Fruit fly (Drosophila melanogaster) whole organism, prepupa: ENCODE measurements around the gene Taf11.

ENCODE experiments used
- CG10669 ChIP-seq: fragments of 200-800 bp; sonication (Bioruptor generic); optimal IDR thresholded peaks from 3 replicates; lab custom pipeline; 2018; ENCODE audit warnings: missing biosample characterization, mild to moderate bottlenecking, missing genetic modification characterization, moderate library complexity
- CG11294 ChIP-seq: fragments of 200-800 bp; sonication (Bioruptor generic); IDR thresholded peaks from 2 replicates; pipeline ENCODE4 v1.3.6; 2022; ENCODE audit warnings: missing biosample characterization, missing genetic modification characterization
- CG11762 ChIP-seq: fragments of 200-800 bp; sonication (Bioruptor generic); optimal IDR thresholded peaks from 3 replicates; lab custom pipeline; 2016; ENCODE audit warnings: missing biosample characterization, missing genetic modification characterization; ENCODE audit not compliant: insufficient read depth
- CG15336 ChIP-seq: fragments of 200-800 bp; sonication (Bioruptor generic); IDR thresholded peaks from 2 replicates; pipeline ENCODE4 v1.3.6; 2022; ENCODE audit warnings: missing biosample characterization, missing genetic modification characterization
- CG1621 ChIP-seq: fragments of 200-800 bp; sonication (Bioruptor generic); optimal IDR thresholded peaks from 3 replicates; lab custom pipeline; 2018; ENCODE audit warnings: missing biosample characterization, mild to moderate bottlenecking, missing genetic modification characterization
- CG16779 ChIP-seq: fragments of 200-800 bp; sonication (Bioruptor generic); optimal IDR thresholded peaks from 3 replicates; lab custom pipeline; 2017; ENCODE audit warnings: missing biosample characterization, mild to moderate bottlenecking, missing genetic modification characterization
- CG3032 ChIP-seq: fragments of 200-800 bp; optimal IDR thresholded peaks from 2 replicates; lab custom pipeline; 2019; ENCODE audit warnings: missing biosample characterization, mild to moderate bottlenecking, missing genetic modification characterization, moderate library complexity
- CG32006 ChIP-seq: fragments of 200-800 bp; sonication (Bioruptor generic); optimal IDR thresholded peaks from 3 replicates; lab custom pipeline; 2017; ENCODE audit warnings: missing biosample characterization, mild to moderate bottlenecking, missing genetic modification characterization
- CG34406 ChIP-seq: fragments of 200-800 bp; sonication (Bioruptor generic); optimal IDR thresholded peaks from 3 replicates; lab custom pipeline; 2016; ENCODE audit warnings: missing biosample characterization, missing genetic modification characterization
- CG6163 ChIP-seq: fragments of 200-800 bp; sonication (Bioruptor generic); IDR thresholded peaks from 3 replicates; pipeline ENCODE4 v1.3.6; 2022; ENCODE audit warnings: missing biosample characterization, missing genetic modification characterization
- CG6276 ChIP-seq: fragments of 200-800 bp; sonication (Bioruptor generic); optimal IDR thresholded peaks from 2 replicates; lab custom pipeline; 2017; ENCODE audit warnings: missing biosample characterization, mild to moderate bottlenecking, missing genetic modification characterization
- CG6792 ChIP-seq: fragments of 200-800 bp; sonication (Bioruptor generic); optimal IDR thresholded peaks from 3 replicates; lab custom pipeline; 2016; ENCODE audit warnings: missing biosample characterization, missing genetic modification characterization
- CG6854 ChIP-seq: fragments of 200-800 bp; sonication (Bioruptor generic); optimal IDR thresholded peaks from 2 replicates; lab custom pipeline; 2017; ENCODE audit warnings: missing biosample characterization, mild to moderate bottlenecking, missing genetic modification characterization
- CG8119 ChIP-seq: fragments of 200-800 bp; sonication (Bioruptor generic); IDR thresholded peaks from 3 replicates; pipeline ENCODE4 v1.3.6; 2022; ENCODE audit warnings: missing biosample characterization, missing genetic modification characterization
- CG8319 ChIP-seq: fragments of 200-800 bp; sonication (Bioruptor generic); optimal IDR thresholded peaks from 3 replicates; lab custom pipeline; 2016; ENCODE audit warnings: missing biosample characterization, missing genetic modification characterization
- CG8632 ChIP-seq: fragments of 200-800 bp; sonication (Bioruptor generic); optimal IDR thresholded peaks from 3 replicates; lab custom pipeline; 2016; ENCODE audit warnings: missing biosample characterization, missing genetic modification characterization
- CG9139 ChIP-seq: fragments of 200-800 bp; sonication (Bioruptor generic); optimal IDR thresholded peaks from 3 replicates; lab custom pipeline; 2017; ENCODE audit warnings: missing biosample characterization, mild to moderate bottlenecking, missing genetic modification characterization
- Eip93F ChIP-seq: fragments of 200-800 bp; sonication (Bioruptor generic); optimal IDR thresholded peaks from 2 replicates; lab custom pipeline; 2016; ENCODE audit warnings: missing biosample characterization, mild to moderate bottlenecking, missing genetic modification characterization
- Ets96B ChIP-seq: fragments of 200-800 bp; optimal IDR thresholded peaks from 2 replicates; lab custom pipeline; 2019; ENCODE audit warnings: missing biosample characterization, mild to moderate bottlenecking, missing genetic modification characterization, moderate library complexity
- Gug ChIP-seq: fragments of 200-800 bp; sonication (Bioruptor generic); IDR thresholded peaks from 2 replicates; pipeline ENCODE4 v1.3.6; 2022; ENCODE audit warnings: missing biosample characterization, missing genetic modification characterization
- Hr38 ChIP-seq: sonication (Bioruptor generic); optimal IDR thresholded peaks from 2 replicates; lab custom pipeline; 2016; ENCODE audit warnings: missing biosample characterization, missing genetic modification characterization
- Hr39 ChIP-seq: fragments of 200-800 bp; sonication (Bioruptor generic); optimal IDR thresholded peaks from 2 replicates; lab custom pipeline; 2016; ENCODE audit warnings: missing biosample characterization, missing genetic modification characterization
- Hr4 ChIP-seq: fragments of 200-800 bp; sonication (Bioruptor generic); optimal IDR thresholded peaks from 3 replicates; lab custom pipeline; 2016; ENCODE audit warnings: missing biosample characterization, missing genetic modification characterization
- Met ChIP-seq: fragments of 200-800 bp; sonication (Bioruptor generic); optimal IDR thresholded peaks from 3 replicates; lab custom pipeline; 2016; ENCODE audit warnings: missing biosample characterization, missing genetic modification characterization
- OdsH ChIP-seq: fragments of 200-800 bp; sonication (Bioruptor generic); optimal IDR thresholded peaks from 3 replicates; lab custom pipeline; 2016; ENCODE audit warnings: missing biosample characterization, missing genetic modification characterization
- Smox ChIP-seq: fragments of 200-800 bp; sonication (Bioruptor generic); optimal IDR thresholded peaks from 3 replicates; lab custom pipeline; 2016; ENCODE audit warnings: missing biosample characterization, missing genetic modification characterization
- Sox102F ChIP-seq: fragments of 200-800 bp; sonication (Bioruptor generic); optimal IDR thresholded peaks from 2 replicates; lab custom pipeline; 2016; ENCODE audit warnings: missing biosample characterization, mild to moderate bottlenecking, missing genetic modification characterization
- Sox14 ChIP-seq: fragments of 200-800 bp; sonication (Bioruptor generic); optimal IDR thresholded peaks from 3 replicates; lab custom pipeline; 2016; ENCODE audit warnings: missing biosample characterization, missing genetic modification characterization
- Sox15 ChIP-seq: fragments of 200-800 bp; sonication (Bioruptor generic); optimal IDR thresholded peaks from 3 replicates; lab custom pipeline; 2016; ENCODE audit warnings: missing biosample characterization, missing genetic modification characterization
- achi ChIP-seq: fragments of 200-800 bp; sonication (Bioruptor generic); optimal IDR thresholded peaks from 3 replicates; lab custom pipeline; 2016; ENCODE audit warnings: missing biosample characterization, missing genetic modification characterization
- acj6 ChIP-seq: fragments of 200-800 bp; sonication (Bioruptor generic); optimal IDR thresholded peaks from 3 replicates; lab custom pipeline; 2016; ENCODE audit warnings: missing biosample characterization, missing genetic modification characterization
- cyc ChIP-seq: fragments of 200-800 bp; sonication (Bioruptor generic); optimal IDR thresholded peaks from 3 replicates; lab custom pipeline; 2016; ENCODE audit warnings: missing biosample characterization, missing genetic modification characterization
- dac ChIP-seq: fragments of 200-800 bp; sonication (Bioruptor generic); optimal IDR thresholded peaks from 2 replicates; lab custom pipeline; 2017; ENCODE audit warnings: missing biosample characterization, mild to moderate bottlenecking, missing genetic modification characterization
- dsx ChIP-seq: fragments of 200-800 bp; optimal IDR thresholded peaks from 3 replicates; lab custom pipeline; 2019; ENCODE audit warnings: missing biosample characterization, mild to moderate bottlenecking, missing genetic modification characterization, moderate library complexity; ENCODE audit not compliant: poor library complexity, severe bottlenecking
- eg ChIP-seq: fragments of 200-800 bp; sonication (Bioruptor generic); IDR thresholded peaks from 3 replicates; pipeline ENCODE4 v1.3.6; 2022; ENCODE audit warnings: missing biosample characterization, missing genetic modification characterization
- esn ChIP-seq: fragments of 200-800 bp; sonication (Bioruptor generic); optimal IDR thresholded peaks from 2 replicates; lab custom pipeline; 2016; ENCODE audit warnings: missing biosample characterization, mild to moderate bottlenecking, missing genetic modification characterization, moderate library complexity
- fd85E ChIP-seq: fragments of 200-800 bp; sonication (Bioruptor generic); optimal IDR thresholded peaks from 3 replicates; lab custom pipeline; 2016; ENCODE audit warnings: missing biosample characterization, missing genetic modification characterization
- fkh ChIP-seq: fragments of 200-800 bp; sonication (Bioruptor generic); optimal IDR thresholded peaks from 3 replicates; lab custom pipeline; 2017; ENCODE audit warnings: missing biosample characterization, mild to moderate bottlenecking, missing genetic modification characterization, moderate library complexity
- lz ChIP-seq: fragments of 200-800 bp; sonication (Bioruptor generic); optimal IDR thresholded peaks from 3 replicates; lab custom pipeline; 2016; ENCODE audit warnings: missing biosample characterization, missing genetic modification characterization
- net ChIP-seq: fragments of 200-800 bp; sonication (Bioruptor generic); optimal IDR thresholded peaks from 3 replicates; lab custom pipeline; 2016; ENCODE audit warnings: missing biosample characterization, missing genetic modification characterization
- pdm3 ChIP-seq: fragments of 200-800 bp; sonication (Bioruptor generic); optimal IDR thresholded peaks from 3 replicates; lab custom pipeline; 2016; ENCODE audit warnings: missing biosample characterization, missing genetic modification characterization
- spab ChIP-seq: fragments of 200-800 bp; sonication (Bioruptor generic); optimal IDR thresholded peaks from 2 replicates; lab custom pipeline; 2017; ENCODE audit warnings: missing biosample characterization, mild to moderate bottlenecking, missing genetic modification characterization, missing genetic modification reagents
- ss ChIP-seq, 2 experiments: fragments of 200-800 bp; sonication (Bioruptor generic); optimal IDR thresholded peaks; 2 replicates in 1 of 2; 3 replicates in 1 of 2; lab custom pipeline; 2017 to 2018; ENCODE audit warnings: mild to moderate bottlenecking in 2 of 2, missing biosample characterization in 2 of 2, missing genetic modification characterization in 2 of 2, moderate library complexity in 1 of 2
- topi ChIP-seq: fragments of 200-800 bp; sonication (Bioruptor generic); optimal IDR thresholded peaks from 3 replicates; lab custom pipeline; 2016; ENCODE audit warnings: missing biosample characterization, missing genetic modification characterization
- vri ChIP-seq: fragments of 200-800 bp; sonication (Bioruptor generic); optimal IDR thresholded peaks from 3 replicates; lab custom pipeline; 2016; ENCODE audit warnings: missing biosample characterization, mild to moderate bottlenecking, missing genetic modification characterization

Gene Taf11

DNA sequence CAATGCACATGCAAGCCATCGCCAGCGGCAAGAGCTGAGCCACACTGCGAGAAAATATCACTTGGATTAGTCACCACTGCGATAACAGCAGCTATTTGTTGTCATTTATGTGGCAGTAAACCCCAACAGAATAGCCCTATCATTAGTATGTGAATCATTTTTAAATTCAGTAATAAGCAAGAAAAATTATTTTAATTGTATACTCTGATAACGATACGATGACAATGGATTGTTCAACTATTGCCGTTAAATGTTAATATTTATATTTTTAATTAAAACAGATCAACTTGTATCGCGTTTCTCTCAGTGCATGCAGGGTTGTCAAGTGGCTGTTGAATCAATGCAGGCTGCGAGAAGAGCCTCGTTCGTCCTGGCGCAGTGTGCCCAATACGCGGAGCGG, 25.3 kb downstream of the Taf11 start (continued):
- TF ChIP-seq lz (GFP tag; lab: Kevin White, UChicago) (peak; percentile 28), CG6854 (GFP tag; lab: Kevin White, UChicago) (no peak), acj6 (peak; percentile 37), dsx (GFP tag; lab: Kevin White, UChicago) (peak; percentile 16), vri (no peak), Ets96B (tag; lab: Kevin White, UChicago) (peak; percentile 40), pdm3 (peak; percentile 56), ss (GFP tag; optimal IDR thresholded peaks at IDR 0.05; lab: Kevin White, UChicago) (peak in 1 of 2 experiments; percentile 12), topi (GFP tag; lab: Kevin White, UChicago) (no peak), CG11762 (GFP tag; lab: Kevin White, UChicago) (no peak), CG15336 (GFP tag; lab: Robert Waterston, UW) (no peak), cyc (GFP tag; lab: Kevin White, UChicago) (peak; percentile 36), CG8632 (GFP tag; lab: Kevin White, UChicago) (peak; percentile 32), OdsH (GFP tag; lab: Kevin White, UChicago) (peak; percentile 52), CG9139 (no peak), CG34406 (peak; percentile 39), CG16779 (tag; lab: Kevin White, UChicago) (peak; percentile 2), CG6163 (GFP tag; lab: Robert Waterston, UW) (peak; percentile 24; the same call in 1 of the 3 replicates), dac (GFP tag; lab: Kevin White, UChicago) (no peak), Gug (GFP tag; lab: Robert Waterston, UW) (peak; percentile 22; the same call in 1 of the 2 replicates), esn (GFP tag; lab: Kevin White, UChicago) (no peak), CG8119 (peak; percentile 42; the same call in 1 of the 3 replicates), fkh (no peak), eg (GFP tag; lab: Robert Waterston, UW) (peak; percentile 45; the same call in 2 of the 3 replicates), Smox (GFP tag; lab: Kevin White, UChicago) (peak; percentile 35), CG32006 (GFP tag; lab: Kevin White, UChicago) (peak; percentile 68), CG10669 (GFP tag; lab: Kevin White, UChicago) (peak; percentile 49), Hr39 (GFP tag; lab: Kevin White, UChicago) (peak; percentile 21), CG6792 (GFP tag; lab: Kevin White, UChicago) (peak; percentile 4), fd85E (GFP tag; lab: Kevin White, UChicago) (no peak), Sox102F (GFP tag; lab: Kevin White, UChicago) (peak; percentile 15), CG6276 (peak; percentile 31)

DNA sequence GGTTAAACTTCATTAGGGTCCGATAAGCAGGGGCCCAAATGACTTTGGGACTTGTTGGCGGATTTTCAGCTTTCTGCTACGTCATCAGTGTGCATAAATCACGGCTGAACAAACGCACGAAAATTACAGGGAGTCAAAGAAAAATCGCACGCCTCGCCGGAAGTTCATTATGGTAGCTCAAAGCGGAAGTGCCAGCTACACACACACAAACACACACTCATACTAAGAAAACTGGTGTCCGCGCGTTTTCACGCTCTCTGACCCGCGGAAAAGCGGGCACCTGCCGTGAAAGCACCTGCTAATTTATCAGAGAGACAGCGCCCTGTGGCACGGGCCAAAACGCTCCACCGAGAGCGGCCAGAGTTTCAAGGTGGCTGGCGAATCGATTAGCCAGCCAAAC, 25.7 kb downstream of the Taf11 start:
- TF ChIP-seq CG1621 (tag; lab: Kevin White, UChicago), result no peak
- TF ChIP-seq Hr4 (GFP tag; lab: Kevin White, UChicago), result no peak
- TF ChIP-seq CG11294, result no peak
- TF ChIP-seq CG11762 (GFP tag; lab: Kevin White, UChicago), result no peak
- TF ChIP-seq, all 60 proteins: peak for 0

DNA sequence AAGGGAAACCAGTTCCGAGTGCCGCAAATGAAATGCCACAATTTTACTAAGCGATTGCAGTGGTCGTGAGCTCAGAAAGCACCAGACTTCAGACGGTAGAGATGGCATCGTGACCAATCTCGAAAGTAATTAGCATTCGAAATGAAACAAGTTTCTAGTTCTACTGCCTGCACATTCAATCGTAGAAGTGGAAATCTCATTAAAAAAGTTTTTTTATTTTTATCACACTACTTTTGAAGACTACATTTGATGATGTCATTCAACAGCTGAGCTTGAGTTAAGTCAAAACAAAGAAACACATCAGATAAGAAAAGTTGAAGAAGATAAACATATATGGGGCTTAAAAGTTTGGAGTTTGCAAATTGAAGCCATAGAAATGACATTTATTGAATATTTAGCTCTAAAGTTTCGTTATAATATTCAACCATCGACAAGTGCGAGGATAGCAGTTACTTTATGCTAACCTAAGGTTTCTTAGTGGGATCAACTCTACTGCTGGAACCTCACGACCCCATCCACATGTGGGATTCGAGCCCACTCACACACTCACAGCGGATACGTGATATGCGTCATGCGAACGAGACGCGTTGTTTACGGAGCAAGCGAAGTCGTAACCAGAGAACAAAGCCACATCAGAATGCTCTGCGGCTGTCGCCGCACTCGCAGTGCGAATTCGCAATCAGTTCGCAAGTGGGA, 26.9 kb downstream of the Taf11 start, which contains the start of gene CG13117:
CG13117 (plus strand) TSS at position 646 of the 696 bp plus-strand sequence.
- TF ChIP-seq Hr38 (GFP tag; lab: Kevin White, UChicago) (no peak), CG11294 (no peak), CG6163 (GFP tag; lab: Robert Waterston, UW) (peak; percentile 68), CG16779 (tag; lab: Kevin White, UChicago) (no peak), net (GFP tag; lab: Kevin White, UChicago) (peak; percentile 56), CG3032 (tag; lab: Kevin White, UChicago) (peak; percentile 32), lz (GFP tag; lab: Kevin White, UChicago) (peak; percentile 65), CG15336 (GFP tag; lab: Robert Waterston, UW) (peak; percentile 34; the same call in 1 of the 2 replicates), dsx (GFP tag; lab: Kevin White, UChicago) (no peak), CG9139 (no peak), Eip93F (GFP tag; lab: Kevin White, UChicago) (no peak), Gug (GFP tag; lab: Robert Waterston, UW) (peak; percentile 22; the same call in 1 of the 2 replicates), spab (GFP tag; lab: Kevin White, UChicago) (peak; percentile 35), CG8319 (GFP tag; lab: Kevin White, UChicago) (peak; percentile 5), Met (GFP tag; lab: Kevin White, UChicago) (peak; percentile 61), CG6276 (peak; percentile 37), CG6854 (GFP tag; lab: Kevin White, UChicago) (no peak), Sox14 (GFP tag; lab: Kevin White, UChicago) (peak; percentile 29), acj6 (peak; percentile 42), topi (GFP tag; lab: Kevin White, UChicago) (peak; percentile 59), cyc (GFP tag; lab: Kevin White, UChicago) (peak; percentile 55), Sox15 (GFP tag; lab: Kevin White, UChicago) (peak; percentile 4), fd85E (GFP tag; lab: Kevin White, UChicago) (no peak), achi (peak; percentile 12)
